Worm (Caenorhabditis elegans) whole organism, L1 larva: ENCODE measurements around the gene acs-18.

ENCODE experiments used
- Y116A8C.19 ChIP-seq: sonication (generic microtip); optimal IDR thresholded peaks from 2 replicates; lab custom pipeline; 2016; ENCODE audit warnings: missing compliant biosample characterization, missing genetic modification characterization, borderline replicate concordance
- aha-1 ChIP-seq: fragments of 150-350 bp; optimal IDR thresholded peaks from 2 replicates; lab custom pipeline; 2014; ENCODE audit warnings: missing biosample characterization, missing genetic modification characterization
- alr-1 ChIP-seq: fragments of 200-800 bp; sonication (Bioruptor generic); optimal IDR thresholded peaks from 2 replicates; lab custom pipeline; 2018; ENCODE audit warnings: borderline replicate concordance, mild to moderate bottlenecking, missing genetic modification characterization, missing compliant biosample characterization
- ama-1 ChIP-seq: fragments of 150-350 bp; optimal IDR thresholded peaks from 2 replicates; lab custom pipeline; 2014
- blmp-1 ChIP-seq: fragments of 150-350 bp; optimal IDR thresholded peaks from 2 replicates; lab custom pipeline; 2014; ENCODE audit warnings: missing biosample characterization, missing genetic modification characterization
- ceh-63 ChIP-seq: fragments of 200-800 bp; sonication (Bioruptor generic); optimal IDR thresholded peaks from 2 replicates; lab custom pipeline; 2018; ENCODE audit warnings: mild to moderate bottlenecking, missing genetic modification characterization, missing compliant biosample characterization
- ceh-88 ChIP-seq: fragments of 200-800 bp; sonication (Bioruptor generic); IDR thresholded peaks from 2 replicates; pipeline ENCODE4 v1.3.6; 2022; ENCODE audit warnings: missing genetic modification characterization, missing compliant biosample characterization
- ces-1 ChIP-seq: fragments of 150-350 bp; optimal IDR thresholded peaks from 2 replicates; lab custom pipeline; 2014; ENCODE audit warnings: missing biosample characterization, missing genetic modification reagents, missing genetic modification characterization
- dpl-1 ChIP-seq, 3 experiments: fragments of 150-350 bp in 2 of 3; sonication (generic microtip) in 1 of 3; optimal IDR thresholded peaks; 2 replicates each; lab custom pipeline; 2014 to 2017; ENCODE audit warnings: missing biosample characterization in 3 of 3, missing genetic modification characterization in 3 of 3, missing genetic modification reagents in 3 of 3
- efl-1 ChIP-seq, 4 experiments: fragments of 150-350 bp; optimal IDR thresholded peaks in 3 of 4; peaks in 1 of 4; 1 replicate in 1 of 4; 2 replicates in 3 of 4; lab custom pipeline; 2014; ENCODE audit warnings: missing biosample characterization in 2 of 4, missing genetic modification characterization in 2 of 4, missing genetic modification reagents in 2 of 4
- egl-27 ChIP-seq, 2 experiments: fragments of 150-350 bp in 1 of 2; sonication (generic microtip); optimal IDR thresholded peaks; 3 replicates each; lab custom pipeline; 2017 to 2018; ENCODE audit warnings: missing biosample characterization in 2 of 2, missing genetic modification characterization in 2 of 2, missing genetic modification reagents in 2 of 2
- elt-2 ChIP-seq: sonication (generic microtip); optimal IDR thresholded peaks from 2 replicates; lab custom pipeline; 2016; ENCODE audit warnings: missing genetic modification characterization, mild to moderate bottlenecking, inconsistent platforms, missing compliant biosample characterization, missing genetic modification reagents
- elt-3 ChIP-seq, 6 experiments: fragments of 150-350 bp in 1 of 6; sonication (generic microtip); optimal IDR thresholded peaks; 2 replicates each; lab custom pipeline; 2017 to 2018; ENCODE audit warnings: missing biosample characterization in 6 of 6, missing genetic modification characterization in 6 of 6, inconsistent platforms in 1 of 6
- ets-5 ChIP-seq: fragments of 200-800 bp; sonication (Bioruptor generic); IDR thresholded peaks from 2 replicates; pipeline ENCODE4 v1.3.6; 2022; ENCODE audit warnings: missing genetic modification characterization, missing compliant biosample characterization
- fkh-4 ChIP-seq: sonication (generic microtip); optimal IDR thresholded peaks from 2 replicates; lab custom pipeline; 2016; ENCODE audit warnings: missing compliant biosample characterization, missing genetic modification characterization, borderline replicate concordance
- hlh-17 ChIP-seq: fragments of 200-800 bp; sonication (Bioruptor generic); optimal IDR thresholded peaks from 2 replicates; lab custom pipeline; 2018; ENCODE audit warnings: missing genetic modification characterization, mild to moderate bottlenecking, missing compliant biosample characterization, moderate library complexity, borderline replicate concordance
- hlh-4 ChIP-seq: sonication (generic microtip); optimal IDR thresholded peaks from 2 replicates; lab custom pipeline; 2016; ENCODE audit warnings: mild to moderate bottlenecking, missing genetic modification characterization, missing compliant biosample characterization
- irx-1 ChIP-seq: sonication (generic microtip); optimal IDR thresholded peaks from 2 replicates; lab custom pipeline; 2016; ENCODE audit warnings: missing genetic modification characterization, missing compliant biosample characterization
- jun-1 ChIP-seq: fragments of 150-350 bp; optimal IDR thresholded peaks from 2 replicates; lab custom pipeline; 2014; ENCODE audit warnings: missing biosample characterization, missing genetic modification reagents, missing genetic modification characterization
- lin-13 ChIP-seq: fragments of 150-350 bp; optimal IDR thresholded peaks from 2 replicates; lab custom pipeline; 2014; ENCODE audit warnings: missing biosample characterization, missing genetic modification reagents, missing genetic modification characterization
- lin-15B ChIP-seq: fragments of 150-350 bp; sonication (generic microtip); optimal IDR thresholded peaks from 3 replicates; lab custom pipeline; 2014; ENCODE audit warnings: missing biosample characterization, missing genetic modification characterization
- lir-3 ChIP-seq: sonication (generic microtip); optimal IDR thresholded peaks from 2 replicates; lab custom pipeline; 2016; ENCODE audit warnings: mild to moderate bottlenecking, missing genetic modification characterization, moderate library complexity, missing compliant biosample characterization; ENCODE audit not compliant: poor library complexity
- lsy-2 ChIP-seq, 2 experiments: fragments of 150-350 bp; optimal IDR thresholded peaks; 2 replicates each; lab custom pipeline; 2014; ENCODE audit warnings: missing biosample characterization in 2 of 2, missing genetic modification characterization in 2 of 2
- mab-9 ChIP-seq: fragments of 200-800 bp; sonication (Bioruptor generic); IDR thresholded peaks from 2 replicates; pipeline ENCODE4 v1.3.6; 2022; ENCODE audit warnings: missing genetic modification reagents, missing genetic modification characterization, missing compliant biosample characterization
- mef-2 ChIP-seq: fragments of 150-350 bp; optimal IDR thresholded peaks from 2 replicates; lab custom pipeline; 2014; ENCODE audit warnings: missing biosample characterization, missing genetic modification characterization
- nhr-12 ChIP-seq: sonication (generic microtip); optimal IDR thresholded peaks from 2 replicates; lab custom pipeline; 2017; ENCODE audit warnings: missing biosample characterization, missing genetic modification characterization
- nhr-19 ChIP-seq: fragments of 200-800 bp; sonication (Bioruptor generic); conservative IDR thresholded peaks from 2 replicates; pipeline ENCODE4 v1.3.6; 2022; ENCODE audit warnings: missing genetic modification characterization, missing compliant biosample characterization
- nhr-20 ChIP-seq: sonication (generic microtip); optimal IDR thresholded peaks from 2 replicates; lab custom pipeline; 2016; ENCODE audit warnings: mild to moderate bottlenecking, missing genetic modification characterization, missing compliant biosample characterization
- nhr-28 ChIP-seq: fragments of 150-350 bp; optimal IDR thresholded peaks from 2 replicates; lab custom pipeline; 2014; ENCODE audit warnings: missing biosample characterization, missing genetic modification characterization
- nhr-47 ChIP-seq: sonication (generic microtip); optimal IDR thresholded peaks from 2 replicates; lab custom pipeline; 2016; ENCODE audit warnings: mild to moderate bottlenecking, missing genetic modification characterization, moderate library complexity, missing compliant biosample characterization
- nhr-76 ChIP-seq: sonication (generic microtip); optimal IDR thresholded peaks from 2 replicates; lab custom pipeline; 2017; ENCODE audit warnings: missing biosample characterization, missing genetic modification characterization
- nhr-77 ChIP-seq: fragments of 150-350 bp; optimal IDR thresholded peaks from 2 replicates; lab custom pipeline; 2014; ENCODE audit warnings: missing biosample characterization, missing genetic modification characterization
- nhr-84 ChIP-seq: sonication (generic microtip); optimal IDR thresholded peaks from 2 replicates; lab custom pipeline; 2017; ENCODE audit warnings: missing biosample characterization, missing genetic modification characterization
- nhr-85 ChIP-seq: sonication (generic microtip); peaks from one replicate; lab custom pipeline; 2016; ENCODE audit warnings: missing genetic modification characterization, inconsistent platforms, missing compliant biosample characterization
- pax-3 ChIP-seq: fragments of 200-800 bp; sonication (Bioruptor generic); optimal IDR thresholded peaks from 2 replicates; lab custom pipeline; 2018; ENCODE audit warnings: mild to moderate bottlenecking, missing genetic modification characterization, moderate library complexity, missing compliant biosample characterization
- skn-1 ChIP-seq: fragments of 150-350 bp; optimal IDR thresholded peaks from 2 replicates; lab custom pipeline; 2014; ENCODE audit warnings: missing biosample characterization, missing genetic modification characterization
- snpc-4 ChIP-seq: fragments of 150-350 bp; optimal IDR thresholded peaks from 2 replicates; lab custom pipeline; 2014; ENCODE audit warnings: missing biosample characterization, missing genetic modification characterization
- snu-23 ChIP-seq: sonication (generic microtip); optimal IDR thresholded peaks from 2 replicates; lab custom pipeline; 2016; ENCODE audit warnings: missing genetic modification characterization, missing compliant biosample characterization
- sox-4 ChIP-seq: sonication (generic microtip); optimal IDR thresholded peaks from 2 replicates; lab custom pipeline; 2016; ENCODE audit warnings: missing genetic modification characterization, missing compliant biosample characterization
- sup-37 ChIP-seq: fragments of 200-800 bp; sonication (Bioruptor generic); optimal IDR thresholded peaks from 2 replicates; lab custom pipeline; 2018; ENCODE audit warnings: mild to moderate bottlenecking, missing genetic modification characterization, missing compliant biosample characterization
- unc-130 ChIP-seq: fragments of 150-350 bp; optimal IDR thresholded peaks from 2 replicates; lab custom pipeline; 2017; ENCODE audit warnings: missing biosample characterization, missing genetic modification characterization, inconsistent platforms
- unc-30 ChIP-seq: sonication (generic microtip); optimal IDR thresholded peaks from 2 replicates; lab custom pipeline; 2017; ENCODE audit warnings: missing biosample characterization, missing genetic modification characterization
- unc-86 ChIP-seq: sonication (generic microtip); optimal IDR thresholded peaks from 2 replicates; lab custom pipeline; 2016; ENCODE audit warnings: missing genetic modification characterization, missing compliant biosample characterization
- unc-98 ChIP-seq: fragments of 200-800 bp; sonication (Bioruptor generic); IDR thresholded peaks from 2 replicates; pipeline ENCODE4 v1.3.6; 2022; ENCODE audit warnings: missing genetic modification characterization, missing compliant biosample characterization
- xbp-1 ChIP-seq: sonication (generic microtip); optimal IDR thresholded peaks from 2 replicates; lab custom pipeline; 2016; ENCODE audit warnings: missing genetic modification characterization, missing compliant biosample characterization
- zag-1 ChIP-seq: fragments of 150-350 bp; optimal IDR thresholded peaks from 2 replicates; lab custom pipeline; 2014; ENCODE audit warnings: missing biosample characterization, missing genetic modification characterization
- zip-4 ChIP-seq: fragments of 200-800 bp; sonication (Bioruptor generic); optimal IDR thresholded peaks from 2 replicates; lab custom pipeline; 2018; ENCODE audit warnings: mild to moderate bottlenecking, missing genetic modification characterization, moderate library complexity, missing compliant biosample characterization
- ztf-11 ChIP-seq, 2 experiments: sonication (generic microtip); optimal IDR thresholded peaks; 2 replicates each; lab custom pipeline; 2016 to 2017; ENCODE audit warnings: missing genetic modification characterization in 2 of 2, missing biosample characterization in 1 of 2, missing compliant biosample characterization in 1 of 2
- ztf-4 ChIP-seq: fragments of 150-350 bp; optimal IDR thresholded peaks from 2 replicates; lab custom pipeline; 2014; ENCODE audit warnings: missing biosample characterization, missing genetic modification characterization

Gene acs-18

ce11 chrIV:10342361-10342706 lies 28.9 kb upstream of the acs-18 start (continued):
- peak; percentile 28 to 33 for TF ChIP-seq efl-1 (optimal IDR thresholded peaks at IDR 0.05; lab: Kevin White, UChicago)
- TF ChIP-seq efl-1 (GFP tag; optimal IDR thresholded peaks at IDR 0.05 in 1 of 2; lab: Kevin White, UChicago): peak in 1 of 2 experiments; percentile 93
- TF ChIP-seq fkh-4 (tag; lab: Kevin White, UChicago): no peak
- peak; percentile 39 for TF ChIP-seq nhr-77 (tag; lab: Kevin White, UChicago)
- TF ChIP-seq nhr-85: peak; percentile 68
- TF ChIP-seq snu-23 (GFP tag; lab: Kevin White, UChicago): peak; percentile 47
- no peak for TF ChIP-seq nhr-12
- peak in 1 of 3 experiments; percentile 5 for TF ChIP-seq dpl-1 (GFP tag; optimal IDR thresholded peaks at IDR 0.05; lab: Kevin White, UChicago)
- TF ChIP-seq lin-15B (tag; lab: Kevin White, UChicago): no peak
- TF ChIP-seq nhr-76: no peak
- TF ChIP-seq nhr-84 (tag; lab: Kevin White, UChicago): no peak
- TF ChIP-seq ets-5 (GFP tag; lab: Robert Waterston, UW): no peak
- TF ChIP-seq ceh-63 (GFP tag; lab: Kevin White, UChicago): no peak
- no peak for TF ChIP-seq alr-1 (tag; lab: Kevin White, UChicago)
- TF ChIP-seq mab-9 (GFP tag; lab: Robert Waterston, UW): 0 out of 2 replicates have a peak, but pooled peaks have one; percentile 10
- no peak for TF ChIP-seq ztf-4 (tag; lab: Kevin White, UChicago)
- TF ChIP-seq ztf-11 (tag; optimal IDR thresholded peaks at IDR 0.05; lab: Kevin White, UChicago): no peak
- no peak for TF ChIP-seq ces-1 (GFP tag; lab: Kevin White, UChicago)
- no peak for TF ChIP-seq zip-4 (GFP tag; lab: Kevin White, UChicago)
- peak; percentile 8 for TF ChIP-seq lin-13 (GFP tag; lab: Kevin White, UChicago)
- TF ChIP-seq mef-2 (tag; lab: Kevin White, UChicago): no peak
- peak in 1 of 2 experiments; percentile 45 for TF ChIP-seq egl-27 (tag; optimal IDR thresholded peaks at IDR 0.05; lab: Kevin White, UChicago)
- peak; percentile 78 for TF ChIP-seq pax-3 (tag; lab: Kevin White, UChicago)
- peak; percentile 47 for TF ChIP-seq nhr-19 (GFP tag; lab: Robert Waterston, UW)
- TF ChIP-seq blmp-1 (tag; lab: Kevin White, UChicago): peak; percentile 98
- TF ChIP-seq ama-1 (lab: Kevin White, UChicago): no peak
- no peak for TF ChIP-seq zag-1 (tag; lab: Kevin White, UChicago)
- peak; percentile 91 for TF ChIP-seq elt-2 (tag; lab: Kevin White, UChicago)
- TF ChIP-seq lir-3: no peak
- TF ChIP-seq xbp-1 (tag; lab: Kevin White, UChicago): peak; percentile 13
- TF ChIP-seq skn-1: peak; percentile 51
- TF ChIP-seq nhr-20 (tag; lab: Kevin White, UChicago): peak; percentile 71

ce11 chrIV:10341618-10342360 lies 28.3 kb upstream of the acs-18 start:
- TF ChIP-seq irx-1 (tag; lab: Kevin White, UChicago) (no peak), elt-3 (tag; optimal IDR thresholded peaks at IDR 0.05; lab: Kevin White, UChicago) (no peak), Y116A8C.19 (tag; lab: Kevin White, UChicago) (no peak), nhr-12 (no peak), unc-30 (tag; lab: Kevin White, UChicago) (no peak), sup-37 (GFP tag; lab: Kevin White, UChicago) (no peak), lsy-2 (tag; optimal IDR thresholded peaks at IDR 0.05; lab: Kevin White, UChicago) (peak in 1 of 2 experiments; percentile 21), nhr-47 (tag; lab: Kevin White, UChicago) (no peak), unc-86 (tag; lab: Kevin White, UChicago) (peak; percentile 62), unc-130 (peak; percentile 35), ceh-88 (no peak), aha-1 (tag; lab: Kevin White, UChicago) (no peak), unc-98 (GFP tag; lab: Robert Waterston, UW) (no peak), ces-1 (GFP tag; lab: Kevin White, UChicago) (peak; percentile 34), lir-3 (no peak), hlh-4 (no peak), efl-1 (optimal IDR thresholded peaks at IDR 0.05; lab: Kevin White, UChicago) (no peak), efl-1 (GFP tag; optimal IDR thresholded peaks at IDR 0.05 in 1 of 2; lab: Kevin White, UChicago) (no peak), nhr-28 (tag; lab: Kevin White, UChicago) (no peak), xbp-1 (tag; lab: Kevin White, UChicago) (no peak), sox-4 (tag; lab: Kevin White, UChicago) (no peak), blmp-1 (tag; lab: Kevin White, UChicago) (no peak), ceh-63 (GFP tag; lab: Kevin White, UChicago) (no peak), ztf-4 (tag; lab: Kevin White, UChicago) (no peak), lin-15B (tag; lab: Kevin White, UChicago) (no peak), jun-1 (tag; lab: Kevin White, UChicago) (no peak), snpc-4 (tag; lab: Kevin White, UChicago) (no peak), hlh-17 (no peak)
